Worm (Caenorhabditis elegans): ENCODE results near the gene lir-2.

Gene lir-2

ce11 chrII:7651171-7651570 is 15.9 kb upstream of the lir-2 start, which contains the start of gene pde-4:
pde-4 (minus strand) TSS chrII:7651246.
- TF ChIP-seq ceh-13 (GFP tag; optimal IDR thresholded peaks at IDR 0.05) = no peak
- TF ChIP-seq ama-1 (optimal IDR thresholded peaks at IDR 0.05) = no peak
- no peak for TF ChIP-seq hnd-1 (tag; optimal IDR thresholded peaks at IDR 0.05)
- no peak for TF ChIP-seq pes-1 (GFP tag; IDR thresholded peaks at IDR 0.05)
- no peak for TF ChIP-seq B0310.2 (tag; optimal IDR thresholded peaks at IDR 0.05)
- no peak for TF ChIP-seq hmg-4 (GFP tag; optimal IDR thresholded peaks at IDR 0.05)
- no peak for TF ChIP-seq scrt-1 (GFP tag; IDR thresholded peaks at IDR 0.05)
- no peak for TF ChIP-seq flt-1 (GFP tag; IDR thresholded peaks at IDR 0.05)

- TF ChIP-seq pes-1 (GFP tag; IDR thresholded peaks at IDR 0.05) (no peak), sea-1 (GFP tag; conservative IDR thresholded peaks at IDR 0.05) (no peak)
Measured at ce11 chrII:7662008-7662686, 4.9 kb upstream of the lir-2 start, which contains the start of gene alfa-1. alfa-1 (minus strand) TSS chrII:7662522.

ce11 chrII:7663028-7663427 is 4.0 kb upstream of the lir-2 start:
- TF ChIP-seq tra-4 (tag; optimal IDR thresholded peaks at IDR 0.05) (no peak), ceh-36 (tag; optimal IDR thresholded peaks at IDR 0.05) (no peak), hmbx-1 (tag; optimal IDR thresholded peaks at IDR 0.05) (no peak), tbx-11 (GFP tag; IDR thresholded peaks at IDR 0.05) (no peak), B0310.2 (tag; optimal IDR thresholded peaks at IDR 0.05) (no peak), pes-1 (GFP tag; IDR thresholded peaks at IDR 0.05) (no peak), F13C5.2 (tag; optimal IDR thresholded peaks at IDR 0.05) (no peak), ama-1 (optimal IDR thresholded peaks at IDR 0.05) (no peak), sea-1 (GFP tag; conservative IDR thresholded peaks at IDR 0.05) (no peak), flt-1 (GFP tag; IDR thresholded peaks at IDR 0.05) (no peak), scrt-1 (GFP tag; IDR thresholded peaks at IDR 0.05) (no peak)

- TF ChIP-seq hmg-4 (GFP tag; optimal IDR thresholded peaks at IDR 0.05) (no peak), tra-4 (tag; optimal IDR thresholded peaks at IDR 0.05) (no peak), F13C5.2 (tag; optimal IDR thresholded peaks at IDR 0.05) (peak; percentile 39), scrt-1 (GFP tag; IDR thresholded peaks at IDR 0.05) (no peak), ceh-13 (GFP tag; optimal IDR thresholded peaks at IDR 0.05) (no peak), tbx-37 (GFP tag; conservative IDR thresholded peaks at IDR 0.05) (no peak), aly-1 (tag; optimal IDR thresholded peaks at IDR 0.05) (no peak), hmbx-1 (tag; optimal IDR thresholded peaks at IDR 0.05) (no peak), flt-1 (GFP tag; IDR thresholded peaks at IDR 0.05) (0 out of 2 replicates have a peak, but pooled peaks have one; percentile 30)
Measured at ce11 chrII:7663704-7664660, 3.1 kb upstream of the lir-2 start, which contains the start of the genes F18A1.7 and rpa-1. F18A1.7 (minus strand) TSS chrII:7663754. rpa-1 (plus strand) TSS chrII:7664582.

ce11 chrII:7666338-7666737 is 729 bp upstream of the lir-2 start:
- TF ChIP-seq pes-1 (GFP tag; IDR thresholded peaks at IDR 0.05) = no peak
- TF ChIP-seq ceh-13 (GFP tag; optimal IDR thresholded peaks at IDR 0.05) = no peak
- TF ChIP-seq aly-1 (tag; optimal IDR thresholded peaks at IDR 0.05) = no peak
- no peak for TF ChIP-seq hmg-4 (GFP tag; optimal IDR thresholded peaks at IDR 0.05)
- TF ChIP-seq scrt-1 (GFP tag; IDR thresholded peaks at IDR 0.05) = no peak
- TF ChIP-seq F13C5.2 (tag; optimal IDR thresholded peaks at IDR 0.05) = no peak
- TF ChIP-seq ama-1 (optimal IDR thresholded peaks at IDR 0.05) = no peak
- no peak for TF ChIP-seq flt-1 (GFP tag; IDR thresholded peaks at IDR 0.05)
- TF ChIP-seq B0310.2 (tag; optimal IDR thresholded peaks at IDR 0.05) = no peak
- no peak for TF ChIP-seq tbx-37 (GFP tag; conservative IDR thresholded peaks at IDR 0.05)
- TF ChIP-seq ceh-36 (tag; optimal IDR thresholded peaks at IDR 0.05) = no peak
- TF ChIP-seq hnd-1 (tag; optimal IDR thresholded peaks at IDR 0.05) = no peak
- TF ChIP-seq tbx-11 (GFP tag; IDR thresholded peaks at IDR 0.05) = no peak
- no peak for TF ChIP-seq ets-7 (tag; optimal IDR thresholded peaks at IDR 0.05)
- no peak for TF ChIP-seq tra-4 (tag; optimal IDR thresholded peaks at IDR 0.05)
- no peak for TF ChIP-seq hmbx-1 (tag; optimal IDR thresholded peaks at IDR 0.05)
- TF ChIP-seq sea-1 (GFP tag; conservative IDR thresholded peaks at IDR 0.05) = no peak

- TF ChIP-seq pes-1 (GFP tag; IDR thresholded peaks at IDR 0.05) (no peak), hmbx-1 (tag; optimal IDR thresholded peaks at IDR 0.05) (no peak), tbx-37 (GFP tag; conservative IDR thresholded peaks at IDR 0.05) (no peak), ama-1 (optimal IDR thresholded peaks at IDR 0.05) (no peak), hmg-4 (GFP tag; optimal IDR thresholded peaks at IDR 0.05) (peak; percentile 9), F13C5.2 (tag; optimal IDR thresholded peaks at IDR 0.05) (peak; percentile 34), B0310.2 (tag; optimal IDR thresholded peaks at IDR 0.05) (no peak), tbx-11 (GFP tag; IDR thresholded peaks at IDR 0.05) (no peak), sea-1 (GFP tag; conservative IDR thresholded peaks at IDR 0.05) (no peak)
Measured at ce11 chrII:7669409-7669808, 2.3 kb downstream of the lir-2 start.

ce11 chrII:7670039-7670438 is 3.0 kb downstream of the lir-2 start:
- TF ChIP-seq scrt-1 (GFP tag; IDR thresholded peaks at IDR 0.05) = no peak
- no peak for TF ChIP-seq tbx-11 (GFP tag; IDR thresholded peaks at IDR 0.05)
- TF ChIP-seq hmbx-1 (tag; optimal IDR thresholded peaks at IDR 0.05) = no peak
- TF ChIP-seq flt-1 (GFP tag; IDR thresholded peaks at IDR 0.05) = no peak
- TF ChIP-seq hnd-1 (tag; optimal IDR thresholded peaks at IDR 0.05) = no peak
- TF ChIP-seq aly-1 (tag; optimal IDR thresholded peaks at IDR 0.05) = no peak
- TF ChIP-seq ets-7 (tag; optimal IDR thresholded peaks at IDR 0.05) = no peak
- TF ChIP-seq F13C5.2 (tag; optimal IDR thresholded peaks at IDR 0.05) = no peak
- TF ChIP-seq hmg-4 (GFP tag; optimal IDR thresholded peaks at IDR 0.05) = no peak
- no peak for TF ChIP-seq tbx-37 (GFP tag; conservative IDR thresholded peaks at IDR 0.05)
- TF ChIP-seq pes-1 (GFP tag; IDR thresholded peaks at IDR 0.05) = no peak
- no peak for TF ChIP-seq sea-1 (GFP tag; conservative IDR thresholded peaks at IDR 0.05)
- TF ChIP-seq B0310.2 (tag; optimal IDR thresholded peaks at IDR 0.05) = no peak
- TF ChIP-seq ceh-13 (GFP tag; optimal IDR thresholded peaks at IDR 0.05) = no peak
- TF ChIP-seq ama-1 (optimal IDR thresholded peaks at IDR 0.05) = no peak
- no peak for TF ChIP-seq tra-4 (tag; optimal IDR thresholded peaks at IDR 0.05)
- TF ChIP-seq ceh-36 (tag; optimal IDR thresholded peaks at IDR 0.05) = no peak
